Worm (Caenorhabditis elegans) whole organism, L4 larva: ENCODE data around the gene Y105C5B.9.

Experiments used
- F44E2.7 ChIP-seq: fragments of 200-800 bp; sonication (Bioruptor generic); IDR thresholded peaks from 2 replicates; pipeline ENCODE4 v2.1.2; 2022; ENCODE audit warnings: missing genetic modification characterization, missing compliant biosample characterization
- aly-2 ChIP-seq: sonication (generic microtip); optimal IDR thresholded peaks from 2 replicates; lab custom pipeline; 2018; ENCODE audit warnings: missing biosample characterization, missing genetic modification characterization
- ama-1 ChIP-seq: fragments of 150-350 bp; optimal IDR thresholded peaks from 2 replicates; lab custom pipeline; 2014; ENCODE audit warnings: inconsistent platforms, mixed read lengths
- ceh-28 ChIP-seq: fragments of 150-350 bp; optimal IDR thresholded peaks from 2 replicates; lab custom pipeline; 2014; ENCODE audit warnings: missing biosample characterization, missing genetic modification reagents, missing genetic modification characterization
- egl-27 ChIP-seq: sonication (generic microtip); optimal IDR thresholded peaks from 3 replicates; lab custom pipeline; 2017; ENCODE audit warnings: missing biosample characterization, missing genetic modification reagents, missing genetic modification characterization
- lin-29 ChIP-seq: fragments of 200-800 bp; sonication (Bioruptor generic); IDR thresholded peaks from 2 replicates; pipeline ENCODE4 v1.3.6; 2022; ENCODE audit warnings: missing genetic modification reagents, missing genetic modification characterization, missing compliant biosample characterization
- lin-39 ChIP-seq: fragments of 150-350 bp; optimal IDR thresholded peaks from 2 replicates; lab custom pipeline; 2014; ENCODE audit warnings: missing biosample characterization, missing genetic modification reagents, missing genetic modification characterization
- lsy-2 ChIP-seq, 2 experiments: fragments of 150-350 bp in 1 of 2; sonication (generic microtip) in 1 of 2; optimal IDR thresholded peaks; 2 replicates each; lab custom pipeline; 2014 to 2017; ENCODE audit warnings: missing biosample characterization in 2 of 2, missing genetic modification characterization in 2 of 2
- pqm-1 ChIP-seq: sonication (generic microtip); optimal IDR thresholded peaks from 2 replicates; lab custom pipeline; 2017; ENCODE audit warnings: missing biosample characterization, missing genetic modification characterization

DNA sequence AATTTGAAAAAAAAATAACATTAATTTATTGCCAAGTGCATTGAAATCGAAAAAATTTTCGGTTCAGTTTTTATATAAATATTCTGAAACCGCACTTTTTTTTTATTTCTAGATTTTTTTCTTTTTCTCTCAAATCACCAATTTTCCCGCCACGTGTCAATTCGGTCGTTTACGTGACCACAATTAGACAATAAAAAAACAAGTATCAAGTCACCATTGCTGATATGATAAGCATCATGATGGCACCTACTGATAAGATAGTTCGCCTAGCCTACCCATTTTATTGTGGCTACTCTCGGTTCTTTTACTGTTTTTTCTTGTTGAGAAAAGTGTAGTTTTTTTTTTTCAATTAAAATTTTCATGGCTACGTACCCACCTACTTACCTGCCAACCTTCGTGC lies 550 bp upstream of the Y105C5B.9 start:
- TF ChIP-seq egl-27 (tag; lab: Kevin White, UChicago) (no peak), lin-39 (tag; lab: Kevin White, UChicago) (no peak), ceh-28 (no peak), F44E2.7 (no peak), lsy-2 (tag; optimal IDR thresholded peaks at IDR 0.05; lab: Kevin White, UChicago) (no peak), ama-1 (lab: Kevin White, UChicago) (no peak), lin-29 (no peak), pqm-1 (tag; lab: Kevin White, UChicago) (peak; percentile 56), aly-2 (no peak)
